Fruit fly (Drosophila melanogaster): ENCODE measurements around the gene Snoo.

Gene Snoo

dm6 chr2L:8030693-8031210, 46.8 kb upstream of the Snoo start, which contains the start of gene Cka (continued):
- TF ChIP-seq TFAM (GFP tag; optimal IDR thresholded peaks at IDR 0.05) (no peak), hth (optimal IDR thresholded peaks at IDR 0.05) (no peak), CG12219 (GFP tag; optimal IDR thresholded peaks at IDR 0.05) (no peak), CG14965 (GFP tag; optimal IDR thresholded peaks at IDR 0.05; ENCODE audit: borderline replicate concordance) (no peak), so (GFP tag; IDR thresholded peaks at IDR 0.05) (no peak), bsh (GFP tag; optimal IDR thresholded peaks at IDR 0.05) (peak in 1 of 2 experiments; percentile 15), schlank (tag; optimal IDR thresholded peaks at IDR 0.05) (peak; percentile 31), CG4282 (GFP tag; optimal IDR thresholded peaks at IDR 0.05) (peak; percentile 17), chinmo (GFP tag; IDR thresholded peaks at IDR 0.05; ENCODE audit: partially characterized antibody) (0 out of 4 replicates have a peak, but pooled peaks have one; percentile 6), CG15601 (tag; optimal IDR thresholded peaks at IDR 0.05) (no peak), jing (GFP tag; optimal IDR thresholded peaks at IDR 0.05) (no peak), bbx (GFP tag; IDR thresholded peaks at IDR 0.05; ENCODE audit: partially characterized antibody) (peak; percentile 68), CG4360 (GFP tag; IDR thresholded peaks at IDR 0.05) (no peak), MTF-1 (GFP tag; optimal IDR thresholded peaks at IDR 0.05; ENCODE audit: borderline replicate concordance) (no peak), Sox100B (GFP tag; optimal IDR thresholded peaks at IDR 0.05) (no peak), Kr (GFP tag; optimal IDR thresholded peaks at IDR 0.05) (no peak), crc (GFP tag; optimal IDR thresholded peaks at IDR 0.05) (no peak), fd64A (GFP tag; optimal IDR thresholded peaks at IDR 0.05) (no peak), ara (GFP tag; IDR thresholded peaks at IDR 0.05) (no peak; the same call in 1 of the 2 replicates), dmrt99B (tag; optimal IDR thresholded peaks at IDR 0.05) (no peak), zfh1 (GFP tag; IDR thresholded peaks at IDR 0.05) (no peak), CG30431 (GFP tag; optimal IDR thresholded peaks at IDR 0.05) (no peak), wor (GFP tag; IDR thresholded peaks at IDR 0.05) (no peak), Rx (GFP tag; IDR thresholded peaks at IDR 0.05) (no peak), CG2120 (GFP tag; optimal IDR thresholded peaks at IDR 0.05) (no peak), CG2889 (GFP tag; IDR thresholded peaks at IDR 0.05) (no peak), Awh (GFP tag; IDR thresholded peaks at IDR 0.05) (no peak), ab (GFP tag; optimal IDR thresholded peaks at IDR 0.05) (no peak), grn (GFP tag; optimal IDR thresholded peaks at IDR 0.05) (no peak), lov (optimal IDR thresholded peaks at IDR 0.05) (no peak), lov (GFP tag; IDR thresholded peaks at IDR 0.05) (no peak), Fer1 (GFP tag; optimal IDR thresholded peaks at IDR 0.05) (peak; percentile 43), nerfin-1 (tag; optimal IDR thresholded peaks at IDR 0.05) (peak; percentile 80), chn (GFP tag; optimal IDR thresholded peaks at IDR 0.05) (no peak), stc (GFP tag; IDR thresholded peaks at IDR 0.05) (no peak), Meics (GFP tag; optimal IDR thresholded peaks at IDR 0.05) (no peak), ewg (GFP tag; optimal IDR thresholded peaks at IDR 0.05) (peak; percentile 13), CG4854 (GFP tag; optimal IDR thresholded peaks at IDR 0.05) (no peak), Dfd (GFP tag; optimal IDR thresholded peaks at IDR 0.05) (no peak), sob (GFP tag; IDR thresholded peaks at IDR 0.05) (peak; percentile 55; the same call in 1 of the 2 replicates), CG6791 (GFP tag; IDR thresholded peaks at IDR 0.05; ENCODE audit: partially characterized antibody) (no peak), CG8478 (optimal IDR thresholded peaks at IDR 0.05) (peak; percentile 97), CG34224 (GFP tag; IDR thresholded peaks at IDR 0.05; ENCODE audit: partially characterized antibody) (peak; percentile 34; the same call in 1 of the 3 replicates), danr (GFP tag; IDR thresholded peaks at IDR 0.05) (no peak), gem (tag; optimal IDR thresholded peaks at IDR 0.05) (no peak), CG9797 (GFP tag; optimal IDR thresholded peaks at IDR 0.05) (peak; percentile 61), Dip3 (GFP tag; optimal IDR thresholded peaks at IDR 0.05) (no peak), pan (optimal IDR thresholded peaks at IDR 0.05) (no peak), pan (GFP tag; optimal IDR thresholded peaks at IDR 0.05 in 1 of 2, IDR thresholded peaks at IDR 0.05 in 1 of 2) (peak in 1 of 2 experiments; percentile 22), Hand (GFP tag; optimal IDR thresholded peaks at IDR 0.05) (peak; percentile 2), CG3847 (GFP tag; IDR thresholded peaks at IDR 0.05) (no peak), CG8359 (GFP tag; optimal IDR thresholded peaks at IDR 0.05; ENCODE audit: borderline replicate concordance) (no peak)

Data from whole organism, embryonic.